Worm (Caenorhabditis elegans): ENCODE results near the gene R04B3.1.

The R04B3.1 gene

ce11 chrX:2471303-2471702, at the start of gene R04B3.1:
R04B3.1 (minus strand) TSS chrX:2471403.
- no peak for TF ChIP-seq fos-1 (tag; optimal IDR thresholded peaks at IDR 0.05)
- TF ChIP-seq lin-38 (GFP tag; IDR thresholded peaks at IDR 0.05): no peak
- TF ChIP-seq nhr-41 (GFP tag; IDR thresholded peaks at IDR 0.05): no peak
- TF ChIP-seq R02D3.7 (tag; optimal IDR thresholded peaks at IDR 0.05): no peak
- TF ChIP-seq nhr-48 (tag; optimal IDR thresholded peaks at IDR 0.05): no peak
- no peak for TF ChIP-seq mxl-2 (GFP tag; conservative IDR thresholded peaks at IDR 0.05)
- TF ChIP-seq dmd-6 (GFP tag; IDR thresholded peaks at IDR 0.05): no peak

DNA sequence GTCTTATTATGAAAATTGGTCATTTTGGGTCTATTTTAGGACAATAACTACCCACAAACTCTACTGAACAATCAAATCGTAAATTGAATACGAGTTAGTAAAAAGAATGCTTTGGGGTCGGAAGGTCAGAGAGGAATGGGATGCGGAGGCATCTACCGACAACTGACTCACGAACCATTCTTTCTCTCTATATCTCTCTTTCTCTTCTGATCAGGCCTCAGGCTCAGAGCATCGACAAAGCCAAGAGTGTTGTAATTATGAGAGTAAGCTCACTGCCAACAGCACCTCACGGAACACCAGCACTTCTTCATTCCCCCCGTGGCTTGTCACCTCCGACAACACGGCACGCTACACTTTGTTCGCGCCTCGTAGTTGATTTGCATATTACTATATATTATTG, 49.3 kb upstream of the R04B3.1 start:
- TF ChIP-seq mdl-1 (tag; optimal IDR thresholded peaks at IDR 0.05) (no peak), dve-1 (tag; optimal IDR thresholded peaks at IDR 0.05; ENCODE audit: insufficient read depth) (no peak), madf-9 (GFP tag; conservative IDR thresholded peaks at IDR 0.05) (no peak), snpc-4 (tag; optimal IDR thresholded peaks at IDR 0.05) (no peak), Y5F2A.4 (GFP tag; optimal IDR thresholded peaks at IDR 0.05) (no peak), Y75B8A.6 (GFP tag; IDR thresholded peaks at IDR 0.05) (no peak), F26F4.8 (GFP tag; conservative IDR thresholded peaks at IDR 0.05) (no peak), dmd-8 (GFP tag; IDR thresholded peaks at IDR 0.05) (no peak), daf-19 (GFP tag; conservative IDR thresholded peaks at IDR 0.05) (no peak), lsy-2 (tag; optimal IDR thresholded peaks at IDR 0.05) (no peak), nhr-77 (tag; optimal IDR thresholded peaks at IDR 0.05) (no peak), ztf-11 (tag; optimal IDR thresholded peaks at IDR 0.05) (no peak), ces-1 (GFP tag; optimal IDR thresholded peaks at IDR 0.05) (no peak), nhr-6 (tag; optimal IDR thresholded peaks at IDR 0.05) (no peak), Y105C5A.15 (GFP tag; IDR thresholded peaks at IDR 0.05) (no peak), ceh-20 (GFP tag; IDR thresholded peaks at IDR 0.05) (no peak)

DNA sequence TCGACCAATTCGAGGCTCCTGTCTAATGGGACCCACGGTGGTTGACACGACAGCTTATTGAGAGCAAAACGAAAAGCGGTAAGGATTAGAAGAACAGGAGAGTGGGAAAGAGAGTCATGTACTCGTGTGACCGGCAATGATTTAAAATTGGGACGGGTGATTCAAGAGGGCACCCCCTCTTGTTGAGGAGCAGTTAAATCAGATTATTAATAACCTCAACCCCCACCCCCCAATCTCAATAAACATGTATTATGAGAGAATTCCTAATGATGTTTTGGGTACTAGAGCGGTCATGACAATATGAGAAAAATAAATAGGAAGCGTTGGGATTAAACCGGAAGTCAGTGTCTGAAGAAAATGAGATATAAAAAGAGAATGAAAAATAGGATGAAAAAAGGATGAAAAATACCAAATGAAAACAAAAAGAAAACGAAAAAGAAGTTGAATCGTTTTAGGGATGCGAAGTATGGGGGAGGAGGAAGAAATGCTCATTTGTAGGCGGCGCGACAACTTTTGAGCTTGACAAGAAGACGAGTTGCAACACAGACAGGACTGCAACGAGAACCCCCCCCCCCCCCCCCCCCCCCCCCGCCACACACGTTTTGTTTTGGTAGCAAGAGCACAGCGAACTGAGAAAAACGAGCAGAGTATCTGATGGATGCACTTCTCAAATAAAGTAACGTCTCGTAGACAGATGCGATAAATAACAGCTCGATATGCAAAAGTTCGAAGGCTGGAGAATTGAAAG, 45.9 kb upstream of the R04B3.1 start:
- peak; percentile 56 for TF ChIP-seq set-16 (GFP tag; IDR thresholded peaks at IDR 0.05)
- TF ChIP-seq F26F4.8 (GFP tag; conservative IDR thresholded peaks at IDR 0.05): no peak
- TF ChIP-seq attf-4 (tag; optimal IDR thresholded peaks at IDR 0.05): no peak
- no peak for TF ChIP-seq Y105C5A.15 (GFP tag; IDR thresholded peaks at IDR 0.05)
- TF ChIP-seq vab-7 (GFP tag; IDR thresholded peaks at IDR 0.05): no peak
- 0 out of 2 replicates have a peak, but pooled peaks have one; percentile 24 for TF ChIP-seq nhr-42 (GFP tag; IDR thresholded peaks at IDR 0.05)
- no peak for TF ChIP-seq dpl-1 (GFP tag; optimal IDR thresholded peaks at IDR 0.05)
- peak in 1 of 2 experiments; percentile 28 for TF ChIP-seq unc-62 (GFP tag; optimal IDR thresholded peaks at IDR 0.05 in 1 of 2)
- TF ChIP-seq unc-62 (tag; optimal IDR thresholded peaks at IDR 0.05): no peak
- no peak for TF ChIP-seq tag-97 (GFP tag; IDR thresholded peaks at IDR 0.05)
- no peak for TF ChIP-seq T26A8.4 (GFP tag; IDR thresholded peaks at IDR 0.05)
- TF ChIP-seq F44E2.7 (GFP tag; IDR thresholded peaks at IDR 0.05): no peak
- no peak for TF ChIP-seq lin-39 (tag; optimal IDR thresholded peaks at IDR 0.05)
- TF ChIP-seq spr-1 (tag; optimal IDR thresholded peaks at IDR 0.05): no peak

DNA sequence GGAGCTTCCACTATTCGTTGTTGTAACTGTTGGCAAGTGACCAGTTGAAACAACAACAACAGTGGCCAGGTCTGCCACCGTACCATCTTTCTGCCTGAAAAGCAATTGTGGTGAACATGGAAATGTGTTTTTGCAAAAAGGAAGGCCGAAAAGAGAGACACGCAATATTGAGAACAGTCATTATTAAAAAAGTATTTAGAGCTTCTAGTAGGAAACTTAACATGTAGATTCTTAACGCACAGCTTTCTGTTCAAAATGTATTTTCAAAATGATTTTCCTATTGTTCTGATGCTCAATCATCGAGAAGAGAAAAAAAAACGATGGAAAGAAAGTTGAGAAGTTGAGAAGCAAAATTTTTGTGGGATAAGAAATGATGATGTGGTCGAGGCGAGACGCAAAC, 44.0 kb upstream of the R04B3.1 start, which contains the start of gene syg-1:
syg-1 (minus strand) TSS at position 101 of the 400 bp plus-strand sequence.
- TF ChIP-seq unc-130 (GFP tag; optimal IDR thresholded peaks at IDR 0.05) (no peak), php-3 (GFP tag; IDR thresholded peaks at IDR 0.05) (no peak), mdl-1 (tag; optimal IDR thresholded peaks at IDR 0.05) (no peak), arid-1 (GFP tag; conservative IDR thresholded peaks at IDR 0.05) (no peak), F44E2.7 (GFP tag; IDR thresholded peaks at IDR 0.05) (no peak), ztf-7 (tag; optimal IDR thresholded peaks at IDR 0.05) (no peak), lim-7 (GFP tag; IDR thresholded peaks at IDR 0.05) (no peak), ztf-11 (tag; optimal IDR thresholded peaks at IDR 0.05) (no peak), F26F4.8 (GFP tag; conservative IDR thresholded peaks at IDR 0.05) (no peak), ZK337.2 (GFP tag; IDR thresholded peaks at IDR 0.05) (no peak), zag-1 (tag; optimal IDR thresholded peaks at IDR 0.05) (no peak)

All from whole organism, L4 larva.